Worm (Caenorhabditis elegans) whole organism, L4 larva: Measurements from ENCODE around the gene Y66D12A.6.
"Not testable (repeated sequence)": the region's sequence is repeated elsewhere in the genome, so short reads cannot be mapped to it uniquely, and the experiment has no call there.

Experiments used
- R02D3.7 ChIP-seq: fragments of 150-350 bp; sonication (generic microtip); optimal IDR thresholded peaks from 3 replicates; lab custom pipeline; 2014; ENCODE audit warnings: missing biosample characterization, missing genetic modification characterization
- ceh-32 ChIP-seq: sonication (generic microtip); optimal IDR thresholded peaks from 2 replicates; lab custom pipeline; 2016; ENCODE audit warnings: mild to moderate bottlenecking, missing genetic modification characterization, missing compliant biosample characterization; ENCODE audit not compliant: poor library complexity
- daf-12 ChIP-seq: fragments of 150-350 bp; optimal IDR thresholded peaks from 2 replicates; lab custom pipeline; 2014; ENCODE audit warnings: missing biosample characterization, missing genetic modification reagents, missing genetic modification characterization
- hmg-1.1 ChIP-seq: fragments of 200-800 bp; sonication (Bioruptor generic); IDR thresholded peaks from 2 replicates; pipeline ENCODE4 v1.3.6; 2022; ENCODE audit warnings: missing genetic modification reagents, missing genetic modification characterization, missing compliant biosample characterization
- jun-1 ChIP-seq: fragments of 150-350 bp; optimal IDR thresholded peaks from 2 replicates; lab custom pipeline; 2014; ENCODE audit warnings: missing biosample characterization, missing genetic modification reagents, missing genetic modification characterization
- mdt-29 ChIP-seq: fragments of 200-800 bp; sonication (Bioruptor generic); IDR thresholded peaks from 2 replicates; pipeline ENCODE4 v1.3.6; 2022; ENCODE audit warnings: missing genetic modification reagents, missing genetic modification characterization, missing compliant biosample characterization
- mxl-3 ChIP-seq: fragments of 200-800 bp; sonication (Bioruptor generic); optimal IDR thresholded peaks from 2 replicates; lab custom pipeline; 2018; ENCODE audit warnings: mild to moderate bottlenecking, missing genetic modification characterization, missing compliant biosample characterization
- nhr-11 ChIP-seq: fragments of 150-350 bp; optimal IDR thresholded peaks from 2 replicates; lab custom pipeline; 2014; ENCODE audit warnings: missing biosample characterization, missing genetic modification characterization
- nhr-76 ChIP-seq: fragments of 150-350 bp; optimal IDR thresholded peaks from 2 replicates; lab custom pipeline; 2014; ENCODE audit warnings: missing biosample characterization, missing genetic modification characterization
- ztf-11 ChIP-seq: fragments of 150-350 bp; optimal IDR thresholded peaks from 2 replicates; lab custom pipeline; 2014; ENCODE audit warnings: missing biosample characterization, missing genetic modification characterization

DNA sequence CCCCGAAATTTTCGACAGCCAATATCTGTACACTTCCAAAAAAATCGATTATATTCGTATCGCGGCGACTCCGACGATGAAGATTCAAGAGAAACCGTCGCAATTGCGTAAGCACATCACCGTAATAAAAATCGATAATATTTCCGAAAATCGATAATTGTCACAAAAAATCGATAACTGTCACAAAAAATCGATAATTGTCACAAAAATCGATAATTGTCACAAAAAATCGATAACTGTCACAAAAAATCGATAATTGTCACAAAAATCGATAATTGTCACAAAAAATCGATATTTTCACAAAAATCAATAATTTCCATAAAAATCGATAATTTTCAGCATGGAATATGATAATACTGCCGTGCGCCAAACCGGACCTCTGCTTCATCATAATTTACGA, 33.1 kb upstream of the Y66D12A.6 start:
- TF ChIP-seq ztf-11 (tag; lab: Kevin White, UChicago); nhr-11 (tag; lab: Kevin White, UChicago); jun-1 (tag; lab: Kevin White, UChicago); mxl-3 (GFP tag; lab: Kevin White, UChicago); R02D3.7; nhr-76 (tag; lab: Kevin White, UChicago); ceh-32 (tag; lab: Kevin White, UChicago); mdt-29 (GFP tag; lab: Robert Waterston, UW); hmg-1.1 (GFP tag; lab: Robert Waterston, UW); daf-12: not testable (repeated sequence)
